Worm (Caenorhabditis elegans) whole organism, mixed stage, embryonic: ENCODE data around the gene F11G11.14.

Source experiments
- M03D4.4 ChIP-seq: sonication (generic microtip); optimal IDR thresholded peaks from 2 replicates; lab custom pipeline; 2017; ENCODE audit warnings: mild to moderate bottlenecking, missing genetic modification characterization, missing compliant biosample characterization
- bed-3 ChIP-seq: fragments of 200-800 bp; sonication (Bioruptor generic); optimal IDR thresholded peaks from 3 replicates; lab custom pipeline; 2018; ENCODE audit warnings: mild to moderate bottlenecking, missing genetic modification characterization, moderate library complexity, missing compliant biosample characterization
- ceh-43 ChIP-seq: fragments of 200-800 bp; sonication (Bioruptor generic); optimal IDR thresholded peaks from 2 replicates; lab custom pipeline; 2018; ENCODE audit warnings: mild to moderate bottlenecking, missing genetic modification characterization, moderate library complexity, missing compliant biosample characterization
- ceh-83 ChIP-seq: fragments of 200-800 bp; sonication (Bioruptor generic); optimal IDR thresholded peaks from 2 replicates; lab custom pipeline; 2018; ENCODE audit warnings: mild to moderate bottlenecking, missing genetic modification characterization, missing compliant biosample characterization
- ces-1 ChIP-seq: fragments of 150-350 bp; optimal IDR thresholded peaks from 2 replicates; lab custom pipeline; 2014; ENCODE audit warnings: missing biosample characterization, missing genetic modification reagents, missing genetic modification characterization
- cnd-1 ChIP-seq: fragments of 200-800 bp; sonication (Bioruptor generic); optimal IDR thresholded peaks from 2 replicates; lab custom pipeline; 2018; ENCODE audit warnings: mild to moderate bottlenecking, missing genetic modification characterization, missing compliant biosample characterization
- drap-1 ChIP-seq: fragments of 200-800 bp; sonication (Bioruptor generic); optimal IDR thresholded peaks from 3 replicates; lab custom pipeline; 2018; ENCODE audit warnings: mild to moderate bottlenecking, missing genetic modification characterization, missing compliant biosample characterization
- elt-3 ChIP-seq: fragments of 150-350 bp; optimal IDR thresholded peaks from 2 replicates; lab custom pipeline; 2014; ENCODE audit warnings: missing biosample characterization, missing genetic modification characterization
- flh-1 ChIP-seq: fragments of 200-800 bp; sonication (Bioruptor generic); optimal IDR thresholded peaks from 2 replicates; lab custom pipeline; 2018; ENCODE audit warnings: mild to moderate bottlenecking, missing genetic modification characterization, moderate library complexity, missing compliant biosample characterization
- ham-2 ChIP-seq: fragments of 200-800 bp; sonication (Bioruptor generic); optimal IDR thresholded peaks from 2 replicates; lab custom pipeline; 2018; ENCODE audit warnings: mild to moderate bottlenecking, missing genetic modification characterization, missing compliant biosample characterization
- hlh-1 ChIP-seq: fragments of 150-350 bp; optimal IDR thresholded peaks from 2 replicates; lab custom pipeline; 2014; ENCODE audit warnings: missing biosample characterization, missing genetic modification reagents, missing genetic modification characterization
- lin-13 ChIP-seq: fragments of 150-350 bp; optimal IDR thresholded peaks from 2 replicates; lab custom pipeline; 2014; ENCODE audit warnings: missing biosample characterization, missing genetic modification characterization
- lin-32 ChIP-seq: fragments of 200-800 bp; sonication (Bioruptor generic); optimal IDR thresholded peaks from 2 replicates; lab custom pipeline; 2018; ENCODE audit warnings: mild to moderate bottlenecking, missing genetic modification characterization, missing compliant biosample characterization
- lsy-2 ChIP-seq: fragments of 150-350 bp; optimal IDR thresholded peaks from 2 replicates; lab custom pipeline; 2014; ENCODE audit warnings: missing biosample characterization, missing genetic modification characterization
- mls-2 ChIP-seq: sonication (generic microtip); optimal IDR thresholded peaks from 2 replicates; lab custom pipeline; 2016; ENCODE audit warnings: mild to moderate bottlenecking, missing genetic modification characterization, moderate library complexity, missing compliant biosample characterization
- nhr-12 ChIP-seq: fragments of 150-350 bp; optimal IDR thresholded peaks from 2 replicates; lab custom pipeline; 2014; ENCODE audit warnings: missing biosample characterization, missing genetic modification characterization
- nhr-2 ChIP-seq: fragments of 150-350 bp; optimal IDR thresholded peaks from 2 replicates; lab custom pipeline; 2014; ENCODE audit warnings: missing biosample characterization, missing genetic modification characterization
- pha-4 ChIP-seq: fragments of 150-350 bp; optimal IDR thresholded peaks from 2 replicates; lab custom pipeline; 2018; ENCODE audit warnings: missing biosample characterization, missing genetic modification reagents, missing genetic modification characterization
- sem-2 ChIP-seq: fragments of 200-800 bp; sonication (Bioruptor generic); optimal IDR thresholded peaks from 2 replicates; lab custom pipeline; 2018; ENCODE audit warnings: mild to moderate bottlenecking, missing genetic modification characterization, missing compliant biosample characterization
- snpc-4 ChIP-seq: fragments of 150-350 bp; optimal IDR thresholded peaks from 2 replicates; lab custom pipeline; 2014; ENCODE audit warnings: missing biosample characterization, missing genetic modification characterization
- sptf-1 ChIP-seq: sonication (generic microtip); optimal IDR thresholded peaks from 2 replicates; lab custom pipeline; 2017; ENCODE audit warnings: mild to moderate bottlenecking, missing genetic modification characterization, moderate library complexity, missing compliant biosample characterization
- tbx-8 ChIP-seq: fragments of 200-800 bp; sonication (Bioruptor generic); optimal IDR thresholded peaks from 2 replicates; lab custom pipeline; 2018; ENCODE audit warnings: mild to moderate bottlenecking, missing genetic modification characterization, moderate library complexity, missing compliant biosample characterization
- unc-120 ChIP-seq: sonication (generic microtip); optimal IDR thresholded peaks from 2 replicates; lab custom pipeline; 2017; ENCODE audit warnings: missing genetic modification characterization, missing compliant biosample characterization; ENCODE audit not compliant: poor library complexity, severe bottlenecking
- unc-62 ChIP-seq: fragments of 150-350 bp; optimal IDR thresholded peaks from 2 replicates; lab custom pipeline; 2014; ENCODE audit warnings: missing biosample characterization, missing genetic modification reagents, missing genetic modification characterization
- ztf-11 ChIP-seq: fragments of 150-350 bp; optimal IDR thresholded peaks from 2 replicates; lab custom pipeline; 2014; ENCODE audit warnings: missing biosample characterization, missing genetic modification characterization

Gene F11G11.14

DNA sequence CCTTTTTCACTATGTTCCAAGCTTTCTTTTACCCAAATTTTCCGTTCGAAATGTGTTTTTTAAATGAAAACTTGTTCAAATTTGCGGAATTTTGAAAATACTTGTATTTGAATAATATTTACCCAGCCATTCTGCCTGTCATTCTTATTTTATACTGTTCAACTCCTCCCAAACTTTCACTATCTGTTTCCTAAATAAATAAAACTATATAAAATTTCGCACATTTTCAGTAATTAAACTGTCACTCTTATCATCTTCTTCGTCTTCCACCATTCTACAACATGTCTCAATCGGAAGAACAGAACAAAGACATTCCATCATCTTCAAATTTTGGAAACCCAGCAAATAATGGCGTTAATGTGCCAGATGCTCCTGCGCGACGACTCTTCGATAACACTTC is 41.3 kb downstream of the F11G11.14 start, which contains the start of gene btbd-10:
TSS of gene btbd-10 (plus strand) at position 231 of the 400 bp plus-strand sequence.
- no peak for TF ChIP-seq ztf-11 (tag; lab: Kevin White, UChicago)
- no peak for TF ChIP-seq tbx-8
- no peak for TF ChIP-seq cnd-1
- no peak for TF ChIP-seq flh-1 (GFP tag; lab: Kevin White, UChicago)
- no peak for TF ChIP-seq pha-4 (tag; lab: Kevin White, UChicago)
- no peak for TF ChIP-seq lsy-2 (tag; lab: Kevin White, UChicago)
- TF ChIP-seq, all 35 proteins: peak for 0

DNA sequence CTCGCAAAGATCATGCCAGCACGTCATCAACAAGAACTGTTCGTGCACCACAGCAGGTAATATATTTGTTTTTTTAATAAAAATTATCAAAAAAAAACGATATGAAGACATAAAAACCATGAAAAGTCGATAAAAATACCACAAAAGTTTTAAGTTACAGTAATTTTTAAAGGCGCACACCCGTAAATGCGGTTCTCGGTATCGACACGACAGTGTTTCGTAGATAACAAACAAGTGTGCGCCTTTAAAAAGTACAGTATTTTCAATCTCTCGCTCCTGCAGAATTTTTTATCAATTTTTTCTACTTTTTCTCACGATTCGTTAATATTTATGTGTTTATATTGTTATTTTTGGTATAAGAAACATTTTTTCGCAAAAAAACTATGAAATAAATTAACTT is 41.9 kb downstream of the F11G11.14 start:
- TF ChIP-seq cnd-1 (no peak), elt-3 (tag; lab: Kevin White, UChicago) (no peak), sptf-1 (no peak), lin-32 (GFP tag; lab: Kevin White, UChicago) (no peak), nhr-12 (tag; lab: Kevin White, UChicago) (no peak), nhr-2 (no peak), ham-2 (no peak), ces-1 (GFP tag; lab: Kevin White, UChicago) (no peak), unc-62 (GFP tag; lab: Kevin White, UChicago) (no peak), hlh-1 (no peak)

DNA sequence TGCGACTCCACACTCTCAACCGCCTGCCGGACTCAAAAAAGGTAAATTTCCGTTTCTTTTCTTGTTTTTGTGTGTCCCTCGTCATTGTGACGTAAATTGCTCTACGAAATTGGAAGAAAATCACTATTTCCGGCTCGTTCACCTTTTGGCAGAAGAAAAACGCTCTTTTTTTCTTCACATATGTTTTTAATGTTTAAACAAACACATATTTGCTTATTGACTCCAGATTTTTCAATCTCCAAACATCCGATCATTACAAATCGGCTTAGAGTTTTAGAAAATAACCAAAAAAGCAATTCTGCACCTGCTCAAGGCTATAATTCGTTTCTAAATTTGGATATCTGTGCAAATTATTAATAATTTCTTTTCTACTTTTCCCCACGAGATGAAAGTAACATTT is 42.4 kb downstream of the F11G11.14 start:
- TF ChIP-seq lsy-2 (tag; lab: Kevin White, UChicago) (no peak), lin-32 (GFP tag; lab: Kevin White, UChicago) (no peak), M03D4.4 (tag; lab: Kevin White, UChicago) (no peak)

ce11 chrII:4908160-4908559 is 44.7 kb downstream of the F11G11.14 start:
- TF ChIP-seq unc-62 (GFP tag; lab: Kevin White, UChicago) = peak; percentile 76
- no peak for TF ChIP-seq ceh-43 (GFP tag; lab: Kevin White, UChicago)
- peak; percentile 40 for TF ChIP-seq ham-2
- no peak for TF ChIP-seq ces-1 (GFP tag; lab: Kevin White, UChicago)
- TF ChIP-seq hlh-1 = peak; percentile 30
- TF ChIP-seq unc-120 (tag; lab: Kevin White, UChicago) = peak; percentile 38

ce11 chrII:4914214-4914613 is 50.7 kb downstream of the F11G11.14 start, which contains the start of gene R05F9.11:
TSS of gene R05F9.11 (minus strand) at chrII:4914218.
- TF ChIP-seq lin-13 (tag; lab: Kevin White, UChicago) (no peak), drap-1 (GFP tag; lab: Kevin White, UChicago) (no peak), bed-3 (GFP tag; lab: Kevin White, UChicago) (no peak), tbx-8 (no peak), pha-4 (tag; lab: Kevin White, UChicago) (no peak), ham-2 (no peak), ceh-83 (GFP tag; lab: Kevin White, UChicago) (no peak), nhr-2 (no peak), hlh-1 (no peak), snpc-4 (tag; lab: Kevin White, UChicago) (no peak), M03D4.4 (tag; lab: Kevin White, UChicago) (no peak), sem-2 (GFP tag; lab: Kevin White, UChicago) (no peak), flh-1 (GFP tag; lab: Kevin White, UChicago) (no peak), unc-120 (tag; lab: Kevin White, UChicago) (no peak), unc-62 (GFP tag; lab: Kevin White, UChicago) (no peak), mls-2 (tag; lab: Kevin White, UChicago) (no peak), sptf-1 (no peak)
